Worm (Caenorhabditis elegans) whole organism, L1 larva: ENCODE data around the gene C26D10.6.

ENCODE experiments used
- C16A3.4 ChIP-seq: fragments of 150-350 bp; optimal IDR thresholded peaks from 2 replicates; lab custom pipeline; 2014; ENCODE audit warnings: missing biosample characterization, missing genetic modification characterization
- Y116A8C.19 ChIP-seq: sonication (generic microtip); optimal IDR thresholded peaks from 2 replicates; lab custom pipeline; 2016; ENCODE audit warnings: missing compliant biosample characterization, missing genetic modification characterization, borderline replicate concordance
- alr-1 ChIP-seq: fragments of 200-800 bp; sonication (Bioruptor generic); optimal IDR thresholded peaks from 2 replicates; lab custom pipeline; 2018; ENCODE audit warnings: borderline replicate concordance, mild to moderate bottlenecking, missing genetic modification characterization, missing compliant biosample characterization
- ama-1 ChIP-seq: fragments of 150-350 bp; optimal IDR thresholded peaks from 2 replicates; lab custom pipeline; 2014
- ceh-8 ChIP-seq: fragments of 200-800 bp; sonication (Bioruptor generic); optimal IDR thresholded peaks from 2 replicates; lab custom pipeline; 2018; ENCODE audit warnings: mild to moderate bottlenecking, missing genetic modification characterization, moderate library complexity, missing compliant biosample characterization
- dsc-1 ChIP-seq: sonication (generic microtip); optimal IDR thresholded peaks from 2 replicates; lab custom pipeline; 2016; ENCODE audit warnings: mild to moderate bottlenecking, missing genetic modification characterization, missing compliant biosample characterization
- efl-1 ChIP-seq, 4 experiments: fragments of 150-350 bp; optimal IDR thresholded peaks in 3 of 4; peaks in 1 of 4; 1 replicate in 1 of 4; 2 replicates in 3 of 4; lab custom pipeline; 2014; ENCODE audit warnings: missing biosample characterization in 2 of 4, missing genetic modification characterization in 2 of 4, missing genetic modification reagents in 2 of 4
- egl-13 ChIP-seq: sonication (generic microtip); optimal IDR thresholded peaks from 2 replicates; lab custom pipeline; 2016; ENCODE audit warnings: missing genotype, missing genetic modification reagents, missing genetic modification characterization, missing compliant biosample characterization
- elt-2 ChIP-seq: sonication (generic microtip); optimal IDR thresholded peaks from 2 replicates; lab custom pipeline; 2016; ENCODE audit warnings: missing genetic modification characterization, mild to moderate bottlenecking, inconsistent platforms, missing compliant biosample characterization, missing genetic modification reagents
- fkh-10 ChIP-seq: sonication (generic microtip); optimal IDR thresholded peaks from 2 replicates; lab custom pipeline; 2017; ENCODE audit warnings: missing biosample characterization, missing genetic modification reagents, missing genetic modification characterization
- fkh-8 ChIP-seq: sonication (generic microtip); optimal IDR thresholded peaks from 2 replicates; lab custom pipeline; 2016; ENCODE audit warnings: mild to moderate bottlenecking, missing genetic modification characterization, missing compliant biosample characterization
- grh-1 ChIP-seq: fragments of 200-800 bp; sonication (Bioruptor generic); IDR thresholded peaks from 2 replicates; pipeline ENCODE4 v1.3.6; 2022; ENCODE audit warnings: missing genetic modification reagents, missing genetic modification characterization, missing compliant biosample characterization
- jun-1 ChIP-seq: fragments of 150-350 bp; optimal IDR thresholded peaks from 2 replicates; lab custom pipeline; 2014; ENCODE audit warnings: missing biosample characterization, missing genetic modification reagents, missing genetic modification characterization
- lin-14 ChIP-seq: fragments of 200-800 bp; sonication (Bioruptor generic); optimal IDR thresholded peaks from 2 replicates; lab custom pipeline; 2018; ENCODE audit warnings: mild to moderate bottlenecking, missing genetic modification characterization, moderate library complexity, missing compliant biosample characterization
- lin-35 ChIP-seq, 2 experiments: fragments of 150-350 bp; optimal IDR thresholded peaks; 2 replicates each; lab custom pipeline; 2014; ENCODE audit warnings: missing biosample characterization in 2 of 2, missing genetic modification characterization in 2 of 2, missing genetic modification reagents in 2 of 2
- lsy-2 ChIP-seq, 2 experiments: fragments of 150-350 bp; optimal IDR thresholded peaks; 2 replicates each; lab custom pipeline; 2014; ENCODE audit warnings: missing biosample characterization in 2 of 2, missing genetic modification characterization in 2 of 2
- mdl-1 ChIP-seq, 2 experiments: fragments of 150-350 bp; optimal IDR thresholded peaks; 2 replicates each; lab custom pipeline; 2014 to 2017; ENCODE audit warnings: missing biosample characterization in 2 of 2, missing genetic modification characterization in 2 of 2, inconsistent platforms in 1 of 2
- mef-2 ChIP-seq: fragments of 150-350 bp; optimal IDR thresholded peaks from 2 replicates; lab custom pipeline; 2014; ENCODE audit warnings: missing biosample characterization, missing genetic modification characterization
- nhr-19 ChIP-seq: fragments of 200-800 bp; sonication (Bioruptor generic); conservative IDR thresholded peaks from 2 replicates; pipeline ENCODE4 v1.3.6; 2022; ENCODE audit warnings: missing genetic modification characterization, missing compliant biosample characterization
- nhr-20 ChIP-seq: sonication (generic microtip); optimal IDR thresholded peaks from 2 replicates; lab custom pipeline; 2016; ENCODE audit warnings: mild to moderate bottlenecking, missing genetic modification characterization, missing compliant biosample characterization
- nhr-71 ChIP-seq: sonication (generic microtip); optimal IDR thresholded peaks from 2 replicates; lab custom pipeline; 2016; ENCODE audit warnings: mild to moderate bottlenecking, missing genetic modification characterization, moderate library complexity, missing compliant biosample characterization
- nhr-84 ChIP-seq: sonication (generic microtip); optimal IDR thresholded peaks from 2 replicates; lab custom pipeline; 2017; ENCODE audit warnings: missing biosample characterization, missing genetic modification characterization
- pag-3 ChIP-seq: sonication (generic microtip); optimal IDR thresholded peaks from 2 replicates; lab custom pipeline; 2017; ENCODE audit warnings: missing genetic modification characterization, mild to moderate bottlenecking, missing compliant biosample characterization, antibody characterized with exemption, borderline replicate concordance; ENCODE audit not compliant: insufficient read depth
- pqm-1 ChIP-seq: sonication (generic microtip); optimal IDR thresholded peaks from 3 replicates; lab custom pipeline; 2017; ENCODE audit warnings: missing biosample characterization, missing genetic modification characterization
- snpc-4 ChIP-seq: fragments of 150-350 bp; optimal IDR thresholded peaks from 2 replicates; lab custom pipeline; 2014; ENCODE audit warnings: missing biosample characterization, missing genetic modification characterization
- tlp-1 ChIP-seq: fragments of 150-350 bp; optimal IDR thresholded peaks from 2 replicates; lab custom pipeline; 2014; ENCODE audit warnings: missing biosample characterization, missing genetic modification characterization
- unc-130 ChIP-seq: fragments of 150-350 bp; optimal IDR thresholded peaks from 2 replicates; lab custom pipeline; 2017; ENCODE audit warnings: missing biosample characterization, missing genetic modification characterization, inconsistent platforms
- unc-30 ChIP-seq: sonication (generic microtip); optimal IDR thresholded peaks from 2 replicates; lab custom pipeline; 2017; ENCODE audit warnings: missing biosample characterization, missing genetic modification characterization
- zag-1 ChIP-seq: fragments of 150-350 bp; optimal IDR thresholded peaks from 2 replicates; lab custom pipeline; 2014; ENCODE audit warnings: missing biosample characterization, missing genetic modification characterization
- ztf-4 ChIP-seq: fragments of 150-350 bp; optimal IDR thresholded peaks from 2 replicates; lab custom pipeline; 2014; ENCODE audit warnings: missing biosample characterization, missing genetic modification characterization

C26D10.6 gene

ce11 chrII:8354233-8354750 lies at the start of gene C26D10.6:
C26D10.6 (minus strand) TSS chrII:8354700.
- no peak for TF ChIP-seq efl-1 (optimal IDR thresholded peaks at IDR 0.05; lab: Kevin White, UChicago)
- TF ChIP-seq efl-1 (GFP tag; optimal IDR thresholded peaks at IDR 0.05 in 1 of 2; lab: Kevin White, UChicago) = peak in 1 of 2 experiments; percentile 48
- TF ChIP-seq ztf-4 (tag; lab: Kevin White, UChicago) = no peak
- peak; percentile 32 for TF ChIP-seq lin-14 (GFP tag; lab: Kevin White, UChicago)
- TF ChIP-seq fkh-10 (GFP tag; lab: Kevin White, UChicago) = peak; percentile 11

DNA sequence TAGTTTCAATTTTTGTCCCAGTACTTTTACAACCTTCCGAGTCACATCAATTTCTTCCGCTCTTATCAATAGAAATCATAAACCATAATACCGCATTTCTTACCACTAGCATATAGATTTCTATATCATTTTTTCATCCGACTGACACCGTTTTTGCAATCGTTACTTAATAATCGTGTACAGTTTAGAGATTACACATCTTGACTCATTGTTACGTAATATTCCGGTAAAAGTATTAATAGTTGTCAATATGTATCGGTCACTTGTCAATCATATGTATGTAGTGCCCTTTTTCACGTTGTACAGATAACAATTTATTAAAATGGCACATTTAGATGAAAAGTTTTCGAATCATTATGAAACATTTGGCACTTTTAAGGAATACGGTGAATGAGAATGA lies 45.5 kb upstream of the C26D10.6 start:
- TF ChIP-seq tlp-1 (tag; lab: Kevin White, UChicago) (no peak), jun-1 (tag; lab: Kevin White, UChicago) (peak; percentile 48), elt-2 (tag; lab: Kevin White, UChicago) (peak; percentile 77)
- TF ChIP-seq, all 84 proteins: peak for 2

DNA sequence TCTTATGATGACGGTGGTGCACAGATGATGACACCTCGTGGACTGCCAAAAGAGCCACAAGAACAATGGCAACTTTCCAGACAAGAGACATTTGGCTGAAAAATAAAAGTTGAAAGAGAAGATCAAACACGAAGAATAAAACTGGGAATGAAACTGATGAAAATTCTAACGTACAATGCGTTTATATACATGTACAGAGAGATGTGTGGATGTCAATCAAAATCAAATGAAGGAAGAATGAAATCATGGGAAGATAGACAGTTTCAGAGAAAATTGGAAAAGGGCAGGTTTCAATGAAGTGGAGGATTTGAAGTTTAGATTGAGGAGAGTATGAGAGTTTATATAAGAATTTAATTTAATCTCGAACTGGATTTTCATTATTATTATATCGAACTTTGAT lies 44.6 kb upstream of the C26D10.6 start, which contains the start of gene dod-23:
dod-23 (minus strand) TSS at position 101 of the 400 bp plus-strand sequence.
- TF ChIP-seq unc-30 (tag; lab: Kevin White, UChicago) (no peak), mef-2 (tag; lab: Kevin White, UChicago) (no peak), grh-1 (no peak)

- TF ChIP-seq ceh-8 (GFP tag; lab: Kevin White, UChicago) (peak; percentile 47), C16A3.4 (tag; lab: Kevin White, UChicago) (no peak)
Measured at ce11 chrII:8396041-8396440, 41.5 kb upstream of the C26D10.6 start, which contains the start of gene F49E12.7. F49E12.7 (minus strand) TSS chrII:8396141.

ce11 chrII:8394205-8394604 lies 39.7 kb upstream of the C26D10.6 start, which contains the start of gene F49E12.8:
F49E12.8 (minus strand) TSS chrII:8394305.
- TF ChIP-seq nhr-20 (tag; lab: Kevin White, UChicago) (no peak), nhr-71 (tag; lab: Kevin White, UChicago) (peak; percentile 13), fkh-8 (tag; lab: Kevin White, UChicago) (peak; percentile 59)

- TF ChIP-seq snpc-4 (no peak), alr-1 (no peak)
Measured at ce11 chrII:8392215-8392614, 37.7 kb upstream of the C26D10.6 start.

DNA sequence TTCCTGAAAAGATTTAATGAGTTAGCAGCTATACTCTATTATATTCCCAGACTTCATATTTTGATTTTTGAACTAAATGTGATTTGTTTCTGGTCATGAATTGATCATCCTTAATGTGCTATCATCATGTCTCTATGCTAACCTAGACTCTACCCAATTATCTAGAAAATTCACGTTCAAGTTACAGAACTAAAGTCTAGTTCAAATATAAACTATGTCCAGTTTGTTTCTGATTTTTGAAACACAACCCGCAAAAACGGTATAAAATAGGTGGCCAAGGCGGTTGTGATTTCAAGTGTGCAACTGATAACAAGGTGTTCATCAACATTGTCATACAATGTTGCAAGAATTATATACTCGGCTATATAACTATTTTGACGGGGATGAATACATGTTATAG lies 36.3 kb upstream of the C26D10.6 start, which contains the start of gene F49E12.10:
F49E12.10 (plus strand) TSS at position 301 of the 400 bp plus-strand sequence.
- TF ChIP-seq jun-1 (tag; lab: Kevin White, UChicago) (no peak), pag-3 (no peak), snpc-4 (no peak), zag-1 (tag; lab: Kevin White, UChicago) (no peak), lsy-2 (tag; optimal IDR thresholded peaks at IDR 0.05; lab: Kevin White, UChicago) (no peak), dsc-1 (tag; lab: Kevin White, UChicago) (no peak), ama-1 (lab: Kevin White, UChicago) (no peak), ztf-4 (tag; lab: Kevin White, UChicago) (no peak)

ce11 chrII:8388001-8388513 lies 33.6 kb upstream of the C26D10.6 start, which contains the start of gene drd-1:
drd-1 (plus strand) TSS chrII:8388051.
- TF ChIP-seq mdl-1 (tag; optimal IDR thresholded peaks at IDR 0.05; lab: Kevin White, UChicago) (no peak), nhr-84 (no peak), nhr-20 (tag; lab: Kevin White, UChicago) (peak; percentile 57), jun-1 (tag; lab: Kevin White, UChicago) (peak; percentile 31), pqm-1 (tag; lab: Kevin White, UChicago) (peak; percentile 77), Y116A8C.19 (tag; lab: Kevin White, UChicago) (no peak), tlp-1 (tag; lab: Kevin White, UChicago) (peak; percentile 11), ama-1 (lab: Kevin White, UChicago) (no peak), efl-1 (optimal IDR thresholded peaks at IDR 0.05; lab: Kevin White, UChicago) (no peak), efl-1 (GFP tag; optimal IDR thresholded peaks at IDR 0.05 in 1 of 2; lab: Kevin White, UChicago) (peak in 1 of 2 experiments; percentile 66), lin-14 (GFP tag; lab: Kevin White, UChicago) (peak; percentile 10), nhr-19 (GFP tag; lab: Robert Waterston, UW) (no peak), lin-35 (GFP tag; optimal IDR thresholded peaks at IDR 0.05; lab: Kevin White, UChicago) (no peak), egl-13 (no peak), unc-130 (tag; lab: Kevin White, UChicago) (no peak), elt-2 (tag; lab: Kevin White, UChicago) (peak; percentile 97)
